Fruit fly (Drosophila melanogaster) whole organism, embryonic: ENCODE measurements around the gene CG4393.
A peak's percentile ranks its signal among the peaks of the same experiment; 100 is the strongest.

Experiments
- Aef1 ChIP-seq: fragments of 200-800 bp; sonication (Bioruptor generic); IDR thresholded peaks from 3 replicates; pipeline ENCODE4 v1.3.6; 2022; ENCODE audit warnings: missing biosample characterization, missing genetic modification characterization
- Bgb ChIP-seq: fragments of 200-800 bp; sonication (Bioruptor generic); IDR thresholded peaks from 2 replicates; pipeline ENCODE4 v1.3.6; 2022; ENCODE audit warnings: missing biosample characterization, missing genetic modification characterization; ENCODE audit not compliant: partially characterized antibody
- C15 ChIP-seq: fragments of 200-800 bp; sonication (Bioruptor generic); IDR thresholded peaks from 3 replicates; pipeline ENCODE4 v1.3.6; 2022; ENCODE audit warnings: missing biosample characterization, missing genetic modification characterization
- CG10979 ChIP-seq: fragments of 200-800 bp; sonication (Bioruptor generic); optimal IDR thresholded peaks from 2 replicates; lab custom pipeline; 2018; ENCODE audit warnings: missing biosample characterization, mild to moderate bottlenecking, missing genetic modification characterization, moderate library complexity
- CG11247 ChIP-seq: fragments of 200-800 bp; sonication (Bioruptor generic); IDR thresholded peaks from 2 replicates; pipeline ENCODE4 v1.3.6; 2022; ENCODE audit warnings: missing biosample characterization, missing genetic modification characterization
- CG11456 ChIP-seq: fragments of 200-800 bp; sonication (Bioruptor generic); IDR thresholded peaks from 3 replicates; pipeline ENCODE4 v1.3.6; 2022; ENCODE audit warnings: missing biosample characterization, missing genetic modification characterization
- CG12104 ChIP-seq: fragments of 200-800 bp; sonication (Bioruptor generic); optimal IDR thresholded peaks from 3 replicates; lab custom pipeline; 2016; ENCODE audit warnings: missing biosample characterization, missing genetic modification characterization
- CG12236 ChIP-seq: fragments of 200-800 bp; sonication (Bioruptor generic); optimal IDR thresholded peaks from 2 replicates; lab custom pipeline; 2016; ENCODE audit warnings: missing biosample characterization, missing genetic modification characterization
- CG14050 ChIP-seq: fragments of 200-800 bp; sonication (Bioruptor generic); IDR thresholded peaks from 3 replicates; pipeline ENCODE4 v1.3.6; 2022; ENCODE audit warnings: missing biosample characterization, missing genetic modification characterization
- CG14667 ChIP-seq: fragments of 200-800 bp; sonication (Bioruptor generic); IDR thresholded peaks from 2 replicates; pipeline ENCODE4 v1.3.6; 2022; ENCODE audit warnings: missing biosample characterization, missing genetic modification characterization
- CG1603 ChIP-seq: fragments of 200-800 bp; sonication (Bioruptor generic); optimal IDR thresholded peaks from 2 replicates; lab custom pipeline; 2019; ENCODE audit warnings: missing biosample characterization, mild to moderate bottlenecking, missing genetic modification characterization, moderate library complexity
- CG17829 ChIP-seq: fragments of 200-800 bp; optimal IDR thresholded peaks from 2 replicates; lab custom pipeline; 2019; ENCODE audit warnings: missing biosample characterization, mild to moderate bottlenecking, missing genetic modification characterization, moderate library complexity
- CG18619 ChIP-seq: fragments of 200-800 bp; sonication (Bioruptor generic); optimal IDR thresholded peaks from 3 replicates; lab custom pipeline; 2017; ENCODE audit warnings: missing biosample characterization, mild to moderate bottlenecking, missing genetic modification characterization
- CG2889 ChIP-seq: fragments of 200-800 bp; sonication (Bioruptor generic); IDR thresholded peaks from 3 replicates; pipeline ENCODE4 v1.3.6; 2022; ENCODE audit warnings: missing biosample characterization, missing genetic modification characterization
- CG30431 ChIP-seq: fragments of 200-800 bp; sonication (Bioruptor generic); optimal IDR thresholded peaks from 2 replicates; lab custom pipeline; 2017; ENCODE audit warnings: missing biosample characterization, missing genetic modification characterization
- CG31224 ChIP-seq: fragments of 200-800 bp; sonication (Bioruptor generic); IDR thresholded peaks from 2 replicates; pipeline ENCODE4 v1.3.6; 2022; ENCODE audit warnings: missing biosample characterization, missing genetic modification characterization
- CG31388 ChIP-seq: fragments of 200-800 bp; sonication (Bioruptor generic); optimal IDR thresholded peaks from 2 replicates; lab custom pipeline; 2016; ENCODE audit warnings: missing biosample characterization, missing genetic modification characterization
- CG33213 ChIP-seq: fragments of 200-800 bp; sonication (Bioruptor generic); optimal IDR thresholded peaks from 3 replicates; lab custom pipeline; 2016; ENCODE audit warnings: missing biosample characterization, missing genetic modification characterization
- CG3995 ChIP-seq: fragments of 200-800 bp; sonication (Bioruptor generic); optimal IDR thresholded peaks from 3 replicates; lab custom pipeline; 2016; ENCODE audit warnings: missing biosample characterization, missing genetic modification characterization
- CG4282 ChIP-seq: fragments of 200-800 bp; sonication (Bioruptor generic); optimal IDR thresholded peaks from 2 replicates; lab custom pipeline; 2016; ENCODE audit warnings: missing biosample characterization, missing genetic modification characterization
- CG5245 ChIP-seq: fragments of 200-800 bp; sonication (Bioruptor generic); optimal IDR thresholded peaks from 3 replicates; lab custom pipeline; 2016; ENCODE audit warnings: missing biosample characterization, missing genetic modification characterization
- CG5953 ChIP-seq: fragments of 200-800 bp; sonication (Bioruptor generic); IDR thresholded peaks from 2 replicates; pipeline ENCODE4 v1.3.6; 2022; ENCODE audit warnings: missing biosample characterization, missing genetic modification characterization
- CG6654 ChIP-seq: fragments of 200-800 bp; sonication (Bioruptor generic); optimal IDR thresholded peaks from 2 replicates; lab custom pipeline; 2017; ENCODE audit warnings: missing biosample characterization, mild to moderate bottlenecking, missing genetic modification characterization
- CG6854 ChIP-seq: fragments of 200-800 bp; sonication (Bioruptor generic); optimal IDR thresholded peaks from 3 replicates; lab custom pipeline; 2017; ENCODE audit warnings: missing biosample characterization, mild to moderate bottlenecking, missing genetic modification characterization
- CG7357 ChIP-seq: fragments of 200-800 bp; sonication (Bioruptor generic); IDR thresholded peaks from 3 replicates; pipeline ENCODE4 v1.3.6; 2022; ENCODE audit warnings: missing biosample characterization, missing genetic modification characterization
- Dbx ChIP-seq: fragments of 200-800 bp; sonication (Bioruptor generic); IDR thresholded peaks from 3 replicates; pipeline ENCODE4 v1.3.6; 2022; ENCODE audit warnings: missing biosample characterization, missing genetic modification characterization
- HLH3B ChIP-seq: fragments of 200-800 bp; sonication (Bioruptor generic); IDR thresholded peaks from 2 replicates; pipeline ENCODE4 v1.3.6; 2022; ENCODE audit warnings: missing biosample characterization, missing genetic modification characterization
- Hr39 ChIP-seq: fragments of >200 bp; optimal IDR thresholded peaks from 2 replicates; lab custom pipeline; 2017
- Meics ChIP-seq: fragments of 200-800 bp; sonication (Bioruptor generic); optimal IDR thresholded peaks from 2 replicates; lab custom pipeline; 2017; ENCODE audit warnings: missing biosample characterization, mild to moderate bottlenecking, missing genetic modification characterization
- PHDP ChIP-seq: fragments of 200-800 bp; sonication (Bioruptor generic); optimal IDR thresholded peaks from 3 replicates; lab custom pipeline; 2018; ENCODE audit warnings: missing biosample characterization, mild to moderate bottlenecking, missing genetic modification characterization, moderate library complexity
- Sry-β ChIP-seq: fragments of 200-800 bp; sonication (Bioruptor generic); optimal IDR thresholded peaks from 2 replicates; lab custom pipeline; 2018; ENCODE audit warnings: missing biosample characterization, mild to moderate bottlenecking, missing genetic modification characterization, moderate library complexity
- Sry-δ ChIP-seq: fragments of 200-800 bp; sonication (Bioruptor generic); optimal IDR thresholded peaks from 2 replicates; lab custom pipeline; 2016; ENCODE audit warnings: missing biosample characterization, missing genetic modification characterization
- abd-A ChIP-seq: fragments of 200-800 bp; sonication (Bioruptor generic); optimal IDR thresholded peaks from 3 replicates; lab custom pipeline; 2019; ENCODE audit warnings: missing biosample characterization, mild to moderate bottlenecking, missing genetic modification characterization, moderate library complexity
- ase ChIP-seq: fragments of 200-800 bp; sonication (Bioruptor generic); IDR thresholded peaks from 3 replicates; pipeline ENCODE4 v1.3.6; 2022; ENCODE audit warnings: missing biosample characterization, missing genetic modification characterization
- bbx ChIP-seq: fragments of 200-800 bp; sonication (Bioruptor generic); IDR thresholded peaks from 2 replicates; pipeline ENCODE4 v1.3.6; 2022; ENCODE audit warnings: missing biosample characterization, missing genetic modification characterization; ENCODE audit not compliant: partially characterized antibody
- bsh ChIP-seq, 2 experiments: fragments of 200-800 bp; sonication (Bioruptor generic); optimal IDR thresholded peaks; 2 replicates each; lab custom pipeline; 2017 to 2018; ENCODE audit warnings: mild to moderate bottlenecking in 2 of 2, missing biosample characterization in 2 of 2, missing genetic modification characterization in 2 of 2, moderate library complexity in 1 of 2
- cg ChIP-seq: fragments of 200-800 bp; sonication (Bioruptor generic); optimal IDR thresholded peaks from 3 replicates; lab custom pipeline; 2019; ENCODE audit warnings: missing biosample characterization, mild to moderate bottlenecking, missing genetic modification characterization, moderate library complexity
- chinmo ChIP-seq: fragments of 200-800 bp; sonication (Bioruptor generic); IDR thresholded peaks from 4 replicates; pipeline ENCODE4 v1.3.6; 2022; ENCODE audit warnings: missing biosample characterization, missing genetic modification characterization; ENCODE audit not compliant: partially characterized antibody
- dmrt99B ChIP-seq: fragments of 200-800 bp; sonication (Bioruptor generic); optimal IDR thresholded peaks from 2 replicates; lab custom pipeline; 2018; ENCODE audit warnings: missing biosample characterization, mild to moderate bottlenecking, missing genetic modification characterization, moderate library complexity
- en ChIP-seq: fragments of 200-800 bp; sonication (Bioruptor generic); optimal IDR thresholded peaks from 2 replicates; lab custom pipeline; 2016; ENCODE audit warnings: missing biosample characterization, missing genetic modification characterization
- insv ChIP-seq, 2 experiments: fragments of 200-800 bp; sonication (Bioruptor generic); optimal IDR thresholded peaks; 3 replicates each; lab custom pipeline; 2016 to 2018; ENCODE audit warnings: missing biosample characterization in 2 of 2, missing genetic modification characterization in 2 of 2
- klu ChIP-seq: fragments of 200-800 bp; sonication (Bioruptor generic); IDR thresholded peaks from 2 replicates; pipeline ENCODE4 v1.3.6; 2022; ENCODE audit warnings: missing biosample characterization, missing genetic modification characterization
- lbe ChIP-seq: fragments of 200-800 bp; sonication (Bioruptor generic); optimal IDR thresholded peaks from 2 replicates; lab custom pipeline; 2016; ENCODE audit warnings: missing biosample characterization, mild to moderate bottlenecking, missing genetic modification characterization
- lmd ChIP-seq: fragments of 200-800 bp; sonication (Bioruptor generic); IDR thresholded peaks from 2 replicates; pipeline ENCODE4 v1.3.6; 2022; ENCODE audit warnings: missing biosample characterization, missing genetic modification characterization
- pnt ChIP-seq: fragments of 200-800 bp; sonication (Bioruptor generic); optimal IDR thresholded peaks from 3 replicates; lab custom pipeline; 2016; ENCODE audit warnings: missing biosample characterization, missing genetic modification characterization
- psq ChIP-seq: fragments of 200-800 bp; sonication (Bioruptor generic); optimal IDR thresholded peaks from 2 replicates; lab custom pipeline; 2017; ENCODE audit warnings: missing biosample characterization, missing genetic modification characterization
- rib ChIP-seq: fragments of 200-800 bp; sonication (Bioruptor generic); IDR thresholded peaks from 2 replicates; pipeline ENCODE4 v1.3.6; 2022; ENCODE audit warnings: missing biosample characterization, missing genetic modification characterization
- slp2 ChIP-seq: fragments of 200-800 bp; sonication (Bioruptor generic); optimal IDR thresholded peaks from 2 replicates; lab custom pipeline; 2016; ENCODE audit warnings: missing biosample characterization, missing genetic modification characterization
- sqz ChIP-seq: fragments of 200-800 bp; sonication (Bioruptor generic); optimal IDR thresholded peaks from 3 replicates; lab custom pipeline; 2018; ENCODE audit warnings: missing biosample characterization, mild to moderate bottlenecking, missing genetic modification characterization
- tap ChIP-seq: fragments of 200-800 bp; optimal IDR thresholded peaks from 3 replicates; lab custom pipeline; 2019; ENCODE audit warnings: missing biosample characterization, mild to moderate bottlenecking, missing genetic modification characterization, moderate library complexity
- tin ChIP-seq: fragments of 200-800 bp; sonication (Bioruptor generic); optimal IDR thresholded peaks from 3 replicates; lab custom pipeline; 2016; ENCODE audit warnings: missing biosample characterization, missing genetic modification characterization
- trh ChIP-seq: fragments of 200-800 bp; sonication (Bioruptor generic); optimal IDR thresholded peaks from 2 replicates; lab custom pipeline; 2016; ENCODE audit warnings: missing biosample characterization, missing genetic modification characterization

Gene CG4393

dm6 chr3R:23346893-23347396, 37.6 kb downstream of the CG4393 start (continued):
- no peak for TF ChIP-seq psq
- TF ChIP-seq sqz (GFP tag; lab: Kevin White, UChicago) = peak; percentile 49
- TF ChIP-seq CG5245 = no peak
- TF ChIP-seq HLH3B = no peak
- TF ChIP-seq CG14667 (GFP tag; lab: Robert Waterston, UW) = no peak
- TF ChIP-seq Aef1 (GFP tag; lab: Robert Waterston, UW) = 0 out of 3 replicates have a peak, but pooled peaks have one; percentile 23
- peak; percentile 78 for TF ChIP-seq CG17829
- TF ChIP-seq en (GFP tag; lab: Kevin White, UChicago) = no peak
- TF ChIP-seq slp2 = no peak
- TF ChIP-seq CG6654 (GFP tag; lab: Kevin White, UChicago) = no peak
- TF ChIP-seq rib = no peak
- TF ChIP-seq CG30431 (GFP tag; lab: Kevin White, UChicago) = peak; percentile 2
- peak; percentile 78 for TF ChIP-seq Meics
- TF ChIP-seq CG4282 (GFP tag; lab: Kevin White, UChicago) = peak; percentile 4
- TF ChIP-seq bsh (GFP tag; optimal IDR thresholded peaks at IDR 0.05; lab: Kevin White, UChicago) = peak in 1 of 2 experiments; percentile 51
- TF ChIP-seq chinmo (GFP tag; lab: Robert Waterston, UW) = no peak
- TF ChIP-seq ase = no peak
- peak; percentile 61 for TF ChIP-seq CG12104 (GFP tag; lab: Kevin White, UChicago)
- no peak for TF ChIP-seq CG6854 (GFP tag; lab: Kevin White, UChicago)
- TF ChIP-seq trh (GFP tag; lab: Kevin White, UChicago) = no peak
- peak; percentile 69 for TF ChIP-seq dmrt99B (tag; lab: Kevin White, UChicago)
- no peak for TF ChIP-seq CG3995 (GFP tag; lab: Kevin White, UChicago)
- TF ChIP-seq abd-A = no peak
- peak; percentile 42 for TF ChIP-seq tap (tag; lab: Kevin White, UChicago)
- TF ChIP-seq tin (GFP tag; lab: Kevin White, UChicago) = peak; percentile 56
- peak; percentile 65 for TF ChIP-seq CG10979 (tag; lab: Kevin White, UChicago)
- TF ChIP-seq Hr39 (lab: Kevin White, UChicago) = no peak
- TF ChIP-seq CG33213 (GFP tag; lab: Kevin White, UChicago) = no peak
- no peak for TF ChIP-seq Sry-β
- TF ChIP-seq Bgb (GFP tag; lab: Robert Waterston, UW) = no peak
- peak; percentile 27; the same call in 1 of the 3 replicates for TF ChIP-seq Dbx (GFP tag; lab: Robert Waterston, UW)
- TF ChIP-seq C15 = no peak
- TF ChIP-seq CG7357 (GFP tag; lab: Robert Waterston, UW) = peak; percentile 45; the same call in 1 of the 3 replicates
- peak; percentile 14 for TF ChIP-seq CG1603 (tag; lab: Kevin White, UChicago)
- no peak for TF ChIP-seq Sry-δ (GFP tag; lab: Kevin White, UChicago)
- TF ChIP-seq lmd (GFP tag; lab: Robert Waterston, UW) = peak; percentile 50
- TF ChIP-seq CG31388 (GFP tag; lab: Kevin White, UChicago) = no peak
- TF ChIP-seq klu (GFP tag; lab: Robert Waterston, UW) = no peak
- TF ChIP-seq CG14050 (GFP tag; lab: Robert Waterston, UW) = no peak
- TF ChIP-seq CG11456 (GFP tag; lab: Robert Waterston, UW) = peak; percentile 64; the same call in 2 of the 3 replicates
- no peak for TF ChIP-seq bbx (GFP tag; lab: Robert Waterston, UW)
- TF ChIP-seq cg (GFP tag; lab: Kevin White, UChicago) = no peak
- no peak; the same call in 1 of the 2 replicates for TF ChIP-seq CG31224 (GFP tag; lab: Robert Waterston, UW)
- TF ChIP-seq CG11247 (GFP tag; lab: Robert Waterston, UW) = peak; percentile 48
- no peak for TF ChIP-seq pnt (GFP tag; lab: Kevin White, UChicago)
- TF ChIP-seq insv (GFP tag; optimal IDR thresholded peaks at IDR 0.05; lab: Kevin White, UChicago) = no peak
- peak; percentile 29; the same call in 1 of the 2 replicates for TF ChIP-seq CG5953 (GFP tag; lab: Robert Waterston, UW)
- no peak for TF ChIP-seq CG2889 (GFP tag; lab: Robert Waterston, UW)
- TF ChIP-seq lbe (GFP tag; lab: Kevin White, UChicago) = no peak
- TF ChIP-seq CG12236 = no peak
- TF ChIP-seq CG18619 = peak; percentile 41
- peak; percentile 53 for TF ChIP-seq PHDP (tag; lab: Kevin White, UChicago)
